ENCODE assay signal across 4 fruit fly cellular contexts in genomic region chr3L:747008-747407, dm6.
TF ChIP-seq lines count a peak whose summit lies in the region.

No protein-coding gene starts in this region.

- no peak for TF ChIP-seq CTCF in whole organism, embryonic (GFP tag; optimal IDR thresholded peaks at IDR 0.05; lab: Kevin White, UChicago)

TF ChIP-seq in whole organism, adult, 20 proteins besides CTCF, POLR2A, EP300 and RAD21:
- no peak for TF ChIP-seq CG5204 (GFP tag; optimal IDR thresholded peaks at IDR 0.05; lab: Kevin White, UChicago)
- peak; percentile 6 for TF ChIP-seq kay (GFP tag; lab: Kevin White, UChicago; ENCODE audit: borderline replicate concordance)

TF ChIP-seq in whole organism, embryonic, 481 proteins besides CTCF, POLR2A, EP300 and RAD21:
- TF ChIP-seq CG5180 (GFP tag; optimal IDR thresholded peaks at IDR 0.05; lab: Kevin White, UChicago): no peak
- TF ChIP-seq CG34422 (GFP tag; IDR thresholded peaks at IDR 0.05; lab: Robert Waterston, UW): no peak
- TF ChIP-seq D19A (tag; optimal IDR thresholded peaks at IDR 0.05; lab: Kevin White, UChicago): peak; percentile 20

TF ChIP-seq in whole organism, prepupa, 60 proteins besides CTCF, POLR2A, EP300 and RAD21:
- TF ChIP-seq Ets96B (tag; optimal IDR thresholded peaks at IDR 0.05; lab: Kevin White, UChicago): peak; percentile 43
- TF ChIP-seq CG6808 (GFP tag; optimal IDR thresholded peaks at IDR 0.05; lab: Kevin White, UChicago): peak; percentile 10
- peak; percentile 21 for TF ChIP-seq acj6 (GFP tag; optimal IDR thresholded peaks at IDR 0.05; lab: Kevin White, UChicago)
- TF ChIP-seq achi (GFP tag; optimal IDR thresholded peaks at IDR 0.05; lab: Kevin White, UChicago): no peak
- TF ChIP-seq svp (GFP tag; lab: Kevin White, UChicago): peak; percentile 33
- TF ChIP-seq CG8632 (GFP tag; optimal IDR thresholded peaks at IDR 0.05; lab: Kevin White, UChicago): peak; percentile 31
- TF ChIP-seq Sox14 (GFP tag; optimal IDR thresholded peaks at IDR 0.05; lab: Kevin White, UChicago): no peak
- peak in 1 of 2 experiments; percentile 10 for TF ChIP-seq ss (GFP tag; optimal IDR thresholded peaks at IDR 0.05; lab: Kevin White, UChicago)
- TF ChIP-seq CG8319 (GFP tag; optimal IDR thresholded peaks at IDR 0.05; lab: Kevin White, UChicago): no peak
- no peak for TF ChIP-seq lz (GFP tag; optimal IDR thresholded peaks at IDR 0.05; lab: Kevin White, UChicago)
- TF ChIP-seq CG6163 (GFP tag; IDR thresholded peaks at IDR 0.05; lab: Robert Waterston, UW): no peak
- no peak for TF ChIP-seq CG15336 (GFP tag; IDR thresholded peaks at IDR 0.05; lab: Robert Waterston, UW)
- no peak for TF ChIP-seq Eip75B (GFP tag; optimal IDR thresholded peaks at IDR 0.05; lab: Kevin White, UChicago)
- peak; percentile 10 for TF ChIP-seq spab (GFP tag; optimal IDR thresholded peaks at IDR 0.05; lab: Kevin White, UChicago)
- TF ChIP-seq fd59A (GFP tag; optimal IDR thresholded peaks at IDR 0.05; lab: Kevin White, UChicago): peak; percentile 34
- TF ChIP-seq CG10669 (GFP tag; optimal IDR thresholded peaks at IDR 0.05; lab: Kevin White, UChicago): peak; percentile 34
- no peak for TF ChIP-seq CG8119 (GFP tag; IDR thresholded peaks at IDR 0.05; lab: Robert Waterston, UW)
- peak; percentile 42 for TF ChIP-seq Eip78C (GFP tag; lab: Kevin White, UChicago)
- no peak for TF ChIP-seq CG3919 (GFP tag; optimal IDR thresholded peaks at IDR 0.05; lab: Kevin White, UChicago)
- no peak for TF ChIP-seq CG11762 (GFP tag; optimal IDR thresholded peaks at IDR 0.05; lab: Kevin White, UChicago; ENCODE audit: insufficient read depth)
- peak; percentile 37 for TF ChIP-seq dsx (GFP tag; optimal IDR thresholded peaks at IDR 0.05; lab: Kevin White, UChicago; ENCODE audit: poor library complexity, severe bottlenecking)
- TF ChIP-seq CG3032 (tag; optimal IDR thresholded peaks at IDR 0.05; lab: Kevin White, UChicago): peak; percentile 8
- TF ChIP-seq CG4318 (GFP tag; optimal IDR thresholded peaks at IDR 0.05; lab: Kevin White, UChicago): no peak
- TF ChIP-seq dac (GFP tag; optimal IDR thresholded peaks at IDR 0.05; lab: Kevin White, UChicago): no peak
- no peak for TF ChIP-seq cyc (GFP tag; optimal IDR thresholded peaks at IDR 0.05; lab: Kevin White, UChicago)
- TF ChIP-seq pdm3 (GFP tag; optimal IDR thresholded peaks at IDR 0.05; lab: Kevin White, UChicago): peak; percentile 30
- no peak for TF ChIP-seq fd85E (GFP tag; optimal IDR thresholded peaks at IDR 0.05; lab: Kevin White, UChicago)
- TF ChIP-seq OdsH (GFP tag; optimal IDR thresholded peaks at IDR 0.05; lab: Kevin White, UChicago): peak; percentile 29
- no peak for TF ChIP-seq salr (GFP tag; optimal IDR thresholded peaks at IDR 0.05; lab: Kevin White, UChicago)
- no peak for TF ChIP-seq Hr39 (GFP tag; optimal IDR thresholded peaks at IDR 0.05; lab: Kevin White, UChicago)
TF ChIP-seq in whole organism, prepupa: peak in this region for 14.

TF ChIP-seq in whole organism, pupa, 21 proteins besides CTCF, POLR2A, EP300 and RAD21:
- TF ChIP-seq CG13204 (GFP tag; optimal IDR thresholded peaks at IDR 0.05; lab: Kevin White, UChicago) (peak; percentile 15), CG8301 (tag; optimal IDR thresholded peaks at IDR 0.05; lab: Kevin White, UChicago) (no peak), CG8159 (tag; optimal IDR thresholded peaks at IDR 0.05; lab: Kevin White, UChicago) (peak; percentile 68), CG15710 (tag; optimal IDR thresholded peaks at IDR 0.05; lab: Kevin White, UChicago) (peak; percentile 65), CG17806 (tag; optimal IDR thresholded peaks at IDR 0.05; lab: Kevin White, UChicago) (peak; percentile 51), CG9948 (tag; optimal IDR thresholded peaks at IDR 0.05; lab: Kevin White, UChicago) (peak; percentile 43), CG10348 (GFP tag; IDR thresholded peaks at IDR 0.05; lab: Robert Waterston, UW) (no peak), CG34367 (tag; optimal IDR thresholded peaks at IDR 0.05; lab: Kevin White, UChicago) (peak; percentile 40), CG4496 (GFP tag; IDR thresholded peaks at IDR 0.05; lab: Robert Waterston, UW) (no peak), CG14655 (GFP tag; optimal IDR thresholded peaks at IDR 0.05; lab: Kevin White, UChicago) (peak; percentile 15), Ets98B (GFP tag; IDR thresholded peaks at IDR 0.05; lab: Robert Waterston, UW) (no peak), Snoo (tag; optimal IDR thresholded peaks at IDR 0.05; lab: Kevin White, UChicago) (no peak), EcR (GFP tag; optimal IDR thresholded peaks at IDR 0.05; lab: Kevin White, UChicago) (no peak)
